Fruit fly (Drosophila melanogaster) whole organism, embryonic: ENCODE data around the gene CG44142.
A peak's percentile ranks its signal among the peaks of the same experiment; 100 is the strongest.

Source experiments
- Adf1 ChIP-seq: fragments of 200-800 bp; sonication (Bioruptor generic); IDR thresholded peaks from 2 replicates; pipeline ENCODE4 v1.3.6; 2022; ENCODE audit warnings: missing biosample characterization, missing genetic modification characterization
- Atf-2 ChIP-seq: fragments of 200-800 bp; sonication (Bioruptor generic); optimal IDR thresholded peaks from 2 replicates; lab custom pipeline; 2016; ENCODE audit warnings: missing biosample characterization, missing genetic modification characterization
- B-H2 ChIP-seq: fragments of 200-800 bp; sonication (Bioruptor generic); optimal IDR thresholded peaks from 2 replicates; lab custom pipeline; 2018; ENCODE audit warnings: missing biosample characterization, mild to moderate bottlenecking, missing genetic modification characterization
- CG1024 ChIP-seq: fragments of 200-800 bp; sonication (Bioruptor generic); IDR thresholded peaks from 2 replicates; pipeline ENCODE4 v1.3.6; 2022; ENCODE audit warnings: missing biosample characterization, missing genetic modification characterization
- CG12104 ChIP-seq: fragments of 200-800 bp; sonication (Bioruptor generic); optimal IDR thresholded peaks from 3 replicates; lab custom pipeline; 2016; ENCODE audit warnings: missing biosample characterization, missing genetic modification characterization
- CG12219 ChIP-seq: fragments of 200-800 bp; sonication (Bioruptor generic); optimal IDR thresholded peaks from 3 replicates; lab custom pipeline; 2018; ENCODE audit warnings: missing biosample characterization, mild to moderate bottlenecking, missing genetic modification characterization
- CG12659 ChIP-seq: fragments of 200-800 bp; sonication (Bioruptor generic); optimal IDR thresholded peaks from 3 replicates; lab custom pipeline; 2017; ENCODE audit warnings: mild to moderate bottlenecking, missing biosample characterization, missing genetic modification reagents, missing genetic modification characterization
- CG13287 ChIP-seq: fragments of 200-800 bp; sonication (Bioruptor generic); IDR thresholded peaks from 2 replicates; pipeline ENCODE4 v1.3.6; 2022; ENCODE audit warnings: missing biosample characterization, missing genetic modification characterization; ENCODE audit not compliant: partially characterized antibody
- CG15011 ChIP-seq: fragments of 200-800 bp; sonication (Bioruptor generic); optimal IDR thresholded peaks from 3 replicates; lab custom pipeline; 2018; ENCODE audit warnings: missing biosample characterization, mild to moderate bottlenecking, missing genetic modification characterization
- CG15073 ChIP-seq: fragments of 200-800 bp; sonication (Bioruptor generic); optimal IDR thresholded peaks from 2 replicates; lab custom pipeline; 2016; ENCODE audit warnings: missing biosample characterization, missing genetic modification characterization
- CG15514 ChIP-seq: fragments of 200-800 bp; sonication (Bioruptor generic); optimal IDR thresholded peaks from 3 replicates; lab custom pipeline; 2017; ENCODE audit warnings: missing biosample characterization, missing genetic modification characterization, mild to moderate bottlenecking, moderate library complexity, missing genetic modification reagents
- CG15696 ChIP-seq: fragments of 200-800 bp; sonication (Bioruptor generic); optimal IDR thresholded peaks from 2 replicates; lab custom pipeline; 2019; ENCODE audit warnings: missing biosample characterization, mild to moderate bottlenecking, missing genetic modification characterization, moderate library complexity
- CG1602 ChIP-seq: fragments of 200-800 bp; sonication (Bioruptor generic); optimal IDR thresholded peaks from 3 replicates; lab custom pipeline; 2016; ENCODE audit warnings: missing biosample characterization, missing genetic modification characterization
- CG18599 ChIP-seq: fragments of 200-800 bp; sonication (Bioruptor generic); optimal IDR thresholded peaks from 3 replicates; lab custom pipeline; 2017; ENCODE audit warnings: missing biosample characterization, missing genetic modification characterization, mild to moderate bottlenecking, moderate library complexity, missing genetic modification reagents
- CG2116 ChIP-seq: fragments of 200-800 bp; sonication (Bioruptor generic); optimal IDR thresholded peaks from 3 replicates; lab custom pipeline; 2018; ENCODE audit warnings: missing biosample characterization, mild to moderate bottlenecking, missing genetic modification characterization
- CG2120 ChIP-seq: fragments of 200-800 bp; sonication (Bioruptor generic); optimal IDR thresholded peaks from 3 replicates; lab custom pipeline; 2016; ENCODE audit warnings: missing biosample characterization, missing genetic modification characterization
- CG31388 ChIP-seq: fragments of 200-800 bp; sonication (Bioruptor generic); optimal IDR thresholded peaks from 2 replicates; lab custom pipeline; 2016; ENCODE audit warnings: missing biosample characterization, missing genetic modification characterization
- CG31441 ChIP-seq: fragments of 200-800 bp; sonication (Bioruptor generic); IDR thresholded peaks from 2 replicates; pipeline ENCODE4 v1.3.6; 2022; ENCODE audit warnings: missing biosample characterization, missing genetic modification characterization
- CG32772 ChIP-seq: fragments of 200-800 bp; sonication (Bioruptor generic); IDR thresholded peaks from 2 replicates; pipeline ENCODE4 v1.3.6; 2022; ENCODE audit warnings: missing biosample characterization, missing genetic modification characterization
- CG33557 ChIP-seq: fragments of 200-800 bp; sonication (Bioruptor generic); optimal IDR thresholded peaks from 2 replicates; lab custom pipeline; 2019; ENCODE audit warnings: missing biosample characterization, mild to moderate bottlenecking, missing genetic modification characterization, moderate library complexity
- CG6854 ChIP-seq: fragments of 200-800 bp; sonication (Bioruptor generic); optimal IDR thresholded peaks from 3 replicates; lab custom pipeline; 2017; ENCODE audit warnings: missing biosample characterization, mild to moderate bottlenecking, missing genetic modification characterization
- CG7271 ChIP-seq: fragments of 200-800 bp; sonication (Bioruptor generic); optimal IDR thresholded peaks from 2 replicates; lab custom pipeline; 2018; ENCODE audit warnings: missing biosample characterization, mild to moderate bottlenecking, missing genetic modification characterization, moderate library complexity
- CG7987 ChIP-seq: fragments of 200-800 bp; sonication (Bioruptor generic); optimal IDR thresholded peaks from 2 replicates; lab custom pipeline; 2018; ENCODE audit warnings: missing biosample characterization, mild to moderate bottlenecking, missing genetic modification characterization, moderate library complexity
- CG8388 ChIP-seq: fragments of 200-800 bp; sonication (Bioruptor generic); optimal IDR thresholded peaks from 2 replicates; lab custom pipeline; 2019; ENCODE audit warnings: missing biosample characterization, mild to moderate bottlenecking, missing genetic modification characterization, moderate library complexity
- CG9437 ChIP-seq: fragments of 200-800 bp; sonication (Bioruptor generic); optimal IDR thresholded peaks from 2 replicates; lab custom pipeline; 2018; ENCODE audit warnings: missing biosample characterization, mild to moderate bottlenecking, missing genetic modification characterization
- ERR ChIP-seq: fragments of 200-800 bp; sonication (Bioruptor generic); optimal IDR thresholded peaks from 2 replicates; lab custom pipeline; 2016; ENCODE audit warnings: missing biosample characterization, missing genetic modification characterization
- Gsc ChIP-seq: fragments of 200-800 bp; sonication (Bioruptor generic); IDR thresholded peaks from 2 replicates; pipeline ENCODE4 v1.3.6; 2022; ENCODE audit warnings: missing biosample characterization, missing genetic modification characterization
- Hr51 ChIP-seq, 2 experiments: fragments of 200-800 bp; sonication (Bioruptor generic); optimal IDR thresholded peaks; 2 replicates in 1 of 2; 3 replicates in 1 of 2; lab custom pipeline; 2016 to 2018; ENCODE audit warnings: missing biosample characterization in 2 of 2, missing genetic modification characterization in 2 of 2, mild to moderate bottlenecking in 1 of 2, moderate library complexity in 1 of 2
- NC2β ChIP-seq: fragments of 200-800 bp; sonication (Bioruptor generic); optimal IDR thresholded peaks from 2 replicates; lab custom pipeline; 2016; ENCODE audit warnings: missing biosample characterization, missing genetic modification characterization
- Scr ChIP-seq: fragments of 200-800 bp; sonication (Bioruptor generic); IDR thresholded peaks from 2 replicates; pipeline ENCODE4 v1.3.6; 2022; ENCODE audit warnings: missing biosample characterization, missing genetic modification characterization; ENCODE audit not compliant: partially characterized antibody
- Stat92E ChIP-seq, 3 experiments: fragments of >200 bp in 2 of 3; fragments of 200-800 bp in 1 of 3; sonication (Bioruptor generic) in 1 of 3; optimal IDR thresholded peaks; 2 replicates each; lab custom pipeline; 2017 to 2019; ENCODE audit warnings: missing biosample characterization in 3 of 3, missing genetic modification characterization in 3 of 3, mild to moderate bottlenecking in 1 of 3, moderate library complexity in 1 of 3
- YL-1 ChIP-seq: fragments of 200-800 bp; sonication (Bioruptor generic); optimal IDR thresholded peaks from 3 replicates; lab custom pipeline; 2017; ENCODE audit warnings: missing biosample characterization, mild to moderate bottlenecking, missing genetic modification characterization
- amos ChIP-seq: fragments of 200-800 bp; sonication (Bioruptor generic); IDR thresholded peaks from 2 replicates; pipeline ENCODE4 v1.3.6; 2022; ENCODE audit warnings: missing biosample characterization, missing genetic modification characterization; ENCODE audit not compliant: partially characterized antibody
- ara ChIP-seq: fragments of 200-800 bp; sonication (Bioruptor generic); IDR thresholded peaks from 2 replicates; pipeline ENCODE4 v1.3.6; 2022; ENCODE audit warnings: missing biosample characterization, missing genetic modification characterization
- az2 ChIP-seq: fragments of 200-800 bp; sonication (Bioruptor generic); optimal IDR thresholded peaks from 3 replicates; lab custom pipeline; 2016; ENCODE audit warnings: missing biosample characterization, missing genetic modification characterization
- cad ChIP-seq: fragments of >200 bp; optimal IDR thresholded peaks from 2 replicates; lab custom pipeline; 2017; ENCODE audit warnings: missing biosample characterization, missing genetic modification characterization
- corto ChIP-seq: fragments of 200-800 bp; sonication (Bioruptor generic); optimal IDR thresholded peaks from 2 replicates; lab custom pipeline; 2016; ENCODE audit warnings: missing biosample characterization, mild to moderate bottlenecking, missing genetic modification characterization, moderate library complexity
- eve ChIP-seq, 2 experiments: fragments of >200 bp; optimal IDR thresholded peaks; 2 replicates each; lab custom pipeline; 2017; ENCODE audit warnings: missing biosample characterization in 2 of 2, missing genetic modification characterization in 2 of 2
- fd102C ChIP-seq: fragments of 200-800 bp; sonication (Bioruptor generic); optimal IDR thresholded peaks from 2 replicates; lab custom pipeline; 2018; ENCODE audit warnings: missing biosample characterization, mild to moderate bottlenecking, missing genetic modification characterization, moderate library complexity
- fu2 ChIP-seq: fragments of 200-800 bp; sonication (Bioruptor generic); optimal IDR thresholded peaks from 2 replicates; lab custom pipeline; 2016; ENCODE audit warnings: missing biosample characterization, missing genetic modification characterization
- grn ChIP-seq: fragments of 200-800 bp; sonication (Bioruptor generic); optimal IDR thresholded peaks from 3 replicates; lab custom pipeline; 2017; ENCODE audit warnings: missing biosample characterization, missing genetic modification characterization
- kah ChIP-seq: fragments of 200-800 bp; sonication (Bioruptor generic); optimal IDR thresholded peaks from 2 replicates; lab custom pipeline; 2018; ENCODE audit warnings: missing biosample characterization, mild to moderate bottlenecking, missing genetic modification characterization
- ken ChIP-seq: fragments of 200-800 bp; sonication (Bioruptor generic); IDR thresholded peaks from 3 replicates; pipeline ENCODE4 v1.3.6; 2022; ENCODE audit warnings: missing biosample characterization, missing genetic modification characterization
- lmd ChIP-seq: fragments of 200-800 bp; sonication (Bioruptor generic); IDR thresholded peaks from 2 replicates; pipeline ENCODE4 v1.3.6; 2022; ENCODE audit warnings: missing biosample characterization, missing genetic modification characterization
- pfk ChIP-seq: fragments of 200-800 bp; sonication (Bioruptor generic); optimal IDR thresholded peaks from 2 replicates; lab custom pipeline; 2018; ENCODE audit warnings: missing biosample characterization, mild to moderate bottlenecking, missing genetic modification characterization, moderate library complexity
- repo ChIP-seq: fragments of 200-800 bp; sonication (Bioruptor generic); optimal IDR thresholded peaks from 2 replicates; lab custom pipeline; 2016; ENCODE audit warnings: missing biosample characterization, missing genetic modification characterization
- sisA ChIP-seq: fragments of 200-800 bp; sonication (Bioruptor generic); IDR thresholded peaks from 2 replicates; pipeline ENCODE4 v1.3.6; 2022; ENCODE audit warnings: missing biosample characterization, missing genetic modification characterization
- tx ChIP-seq: fragments of 200-800 bp; sonication (Bioruptor generic); optimal IDR thresholded peaks from 2 replicates; lab custom pipeline; 2016; ENCODE audit warnings: missing biosample characterization, missing genetic modification characterization
- vvl ChIP-seq: fragments of 200-800 bp; sonication (Bioruptor generic); IDR thresholded peaks from 2 replicates; pipeline ENCODE4 v1.3.6; 2022; ENCODE audit warnings: missing biosample characterization, missing genetic modification characterization
- zfh2 ChIP-seq: fragments of 200-800 bp; sonication (Bioruptor generic); optimal IDR thresholded peaks from 2 replicates; lab custom pipeline; 2016; ENCODE audit warnings: missing biosample characterization, missing genetic modification characterization

Gene CG44142

dm6 chr3R:13309133-13309711 lies 3.8 kb downstream of the CG44142 start (continued):
- TF ChIP-seq CG18599 (GFP tag; lab: Kevin White, UChicago) (no peak), CG15073 (GFP tag; lab: Kevin White, UChicago) (no peak), sisA (GFP tag; lab: Robert Waterston, UW) (no peak), CG31441 (GFP tag; lab: Robert Waterston, UW) (no peak), Atf-2 (GFP tag; lab: Kevin White, UChicago) (no peak), CG2120 (GFP tag; lab: Kevin White, UChicago) (no peak), CG12104 (GFP tag; lab: Kevin White, UChicago) (no peak), Scr (GFP tag; lab: Robert Waterston, UW) (no peak), CG12219 (GFP tag; lab: Kevin White, UChicago) (no peak), CG8388 (GFP tag; lab: Kevin White, UChicago) (no peak), Gsc (GFP tag; lab: Robert Waterston, UW) (no peak), CG12659 (GFP tag; lab: Kevin White, UChicago) (peak; percentile 61), ken (GFP tag; lab: Robert Waterston, UW) (no peak), pfk (GFP tag; lab: Kevin White, UChicago) (no peak), CG1024 (GFP tag; lab: Robert Waterston, UW) (no peak), fd102C (GFP tag; lab: Kevin White, UChicago) (no peak), amos (GFP tag; lab: Robert Waterston, UW) (peak; percentile 6; the same call in 1 of the 2 replicates), kah (GFP tag; lab: Kevin White, UChicago) (no peak), zfh2 (GFP tag; lab: Kevin White, UChicago) (no peak), Adf1 (no peak), CG32772 (no peak), CG9437 (GFP tag; lab: Kevin White, UChicago) (no peak), NC2β (no peak), Hr51 (GFP tag; optimal IDR thresholded peaks at IDR 0.05; lab: Kevin White, UChicago) (no peak), B-H2 (GFP tag; lab: Kevin White, UChicago) (no peak), CG7987 (GFP tag; lab: Kevin White, UChicago) (no peak), cad (GFP tag; lab: Kevin White, UChicago) (no peak), repo (GFP tag; lab: Kevin White, UChicago) (no peak), lmd (GFP tag; lab: Robert Waterston, UW) (no peak), CG15696 (tag; lab: Kevin White, UChicago) (no peak), grn (GFP tag; lab: Kevin White, UChicago) (peak; percentile 19), CG15514 (GFP tag; lab: Kevin White, UChicago) (peak; percentile 51), CG13287 (GFP tag; lab: Robert Waterston, UW) (no peak; the same call in 1 of the 2 replicates), Stat92E (GFP tag; optimal IDR thresholded peaks at IDR 0.05; lab: Kevin White, UChicago) (no peak), CG1602 (GFP tag; lab: Kevin White, UChicago) (no peak), ara (no peak), vvl (GFP tag; lab: Robert Waterston, UW) (no peak; the same call in 1 of the 2 replicates), eve (GFP tag; optimal IDR thresholded peaks at IDR 0.05; lab: Kevin White, UChicago) (no peak), CG6854 (no peak), CG33557 (GFP tag; lab: Kevin White, UChicago) (no peak), az2 (no peak), corto (GFP tag; lab: Kevin White, UChicago) (no peak), CG31388 (GFP tag; lab: Kevin White, UChicago) (no peak), ERR (GFP tag; lab: Kevin White, UChicago) (no peak), fu2 (GFP tag; lab: Kevin White, UChicago) (no peak), CG7271 (tag; lab: Kevin White, UChicago) (no peak), tx (GFP tag; lab: Kevin White, UChicago) (no peak), CG2116 (GFP tag; lab: Kevin White, UChicago) (peak; percentile 42), CG15011 (GFP tag; lab: Kevin White, UChicago) (no peak), YL-1 (peak; percentile 22)
